Worm (Caenorhabditis elegans) whole organism, L3 larva: Measurements from ENCODE around the gene C27A2.7.

Source experiments
- R02D3.7 ChIP-seq: fragments of 150-350 bp; optimal IDR thresholded peaks from 2 replicates; lab custom pipeline; 2014; ENCODE audit warnings: missing biosample characterization, missing genetic modification characterization
- ceh-16 ChIP-seq: sonication (generic microtip); optimal IDR thresholded peaks from 2 replicates; lab custom pipeline; 2017; ENCODE audit warnings: missing biosample characterization, missing genetic modification characterization
- ceh-28 ChIP-seq: fragments of 150-350 bp; optimal IDR thresholded peaks from 2 replicates; lab custom pipeline; 2014; ENCODE audit warnings: missing biosample characterization, missing genetic modification reagents, missing genetic modification characterization
- ceh-9 ChIP-seq: sonication (generic microtip); optimal IDR thresholded peaks from 2 replicates; lab custom pipeline; 2018; ENCODE audit warnings: missing biosample characterization, missing genetic modification characterization
- daf-12 ChIP-seq: fragments of 150-350 bp; optimal IDR thresholded peaks from 2 replicates; lab custom pipeline; 2014; ENCODE audit warnings: missing biosample characterization, missing genetic modification reagents, missing genetic modification characterization
- egl-27 ChIP-seq: sonication (generic microtip); optimal IDR thresholded peaks from 4 replicates; lab custom pipeline; 2017; ENCODE audit warnings: missing biosample characterization, missing genetic modification reagents, missing genetic modification characterization
- egl-5 ChIP-seq: fragments of 150-350 bp; optimal IDR thresholded peaks from 2 replicates; lab custom pipeline; 2017; ENCODE audit warnings: missing biosample characterization, missing genetic modification reagents, missing genetic modification characterization, inconsistent platforms
- elt-2 ChIP-seq: sonication (generic microtip); optimal IDR thresholded peaks from 2 replicates; lab custom pipeline; 2016; ENCODE audit warnings: missing genetic modification reagents, mild to moderate bottlenecking, missing genetic modification characterization, missing compliant biosample characterization
- elt-3 ChIP-seq, 3 experiments: fragments of 150-350 bp in 1 of 3; sonication (generic microtip) in 2 of 3; optimal IDR thresholded peaks; 2 replicates in 2 of 3; 4 replicates in 1 of 3; lab custom pipeline; 2014 to 2017; ENCODE audit warnings: missing biosample characterization in 3 of 3, missing genetic modification characterization in 3 of 3
- eor-1 ChIP-seq, 2 experiments: fragments of 150-350 bp; optimal IDR thresholded peaks; 2 replicates each; lab custom pipeline; 2014 to 2018; ENCODE audit warnings: missing biosample characterization in 2 of 2, missing genetic modification characterization in 2 of 2
- fkh-10 ChIP-seq: sonication (generic microtip); optimal IDR thresholded peaks from 2 replicates; lab custom pipeline; 2017; ENCODE audit warnings: missing biosample characterization, missing genetic modification reagents, missing genetic modification characterization
- fkh-2 ChIP-seq: fragments of 150-350 bp; optimal IDR thresholded peaks from 2 replicates; lab custom pipeline; 2014; ENCODE audit warnings: missing biosample characterization, missing genetic modification reagents, missing genetic modification characterization
- hmg-11 ChIP-seq: sonication (generic microtip); optimal IDR thresholded peaks from 2 replicates; lab custom pipeline; 2016; ENCODE audit warnings: missing genetic modification characterization, missing compliant biosample characterization
- jun-1 ChIP-seq: fragments of 150-350 bp; optimal IDR thresholded peaks from 2 replicates; lab custom pipeline; 2014; ENCODE audit warnings: missing biosample characterization, missing genetic modification reagents, missing genetic modification characterization
- lin-15B ChIP-seq: fragments of 150-350 bp; optimal IDR thresholded peaks from 2 replicates; lab custom pipeline; 2014; ENCODE audit warnings: missing biosample characterization, missing genetic modification characterization
- lin-39 ChIP-seq: fragments of 150-350 bp; optimal IDR thresholded peaks from 2 replicates; lab custom pipeline; 2018; ENCODE audit warnings: missing biosample characterization, missing genetic modification reagents, missing genetic modification characterization
- lsy-12 ChIP-seq: sonication (generic microtip); optimal IDR thresholded peaks from 2 replicates; lab custom pipeline; 2016; ENCODE audit warnings: mild to moderate bottlenecking, missing genetic modification characterization, missing compliant biosample characterization
- nfya-1 ChIP-seq: sonication (generic microtip); optimal IDR thresholded peaks from 2 replicates; lab custom pipeline; 2017; ENCODE audit warnings: missing genetic modification characterization, mild to moderate bottlenecking, missing compliant biosample characterization, antibody characterized with exemption, moderate library complexity; ENCODE audit not compliant: insufficient read depth
- nhr-11 ChIP-seq: fragments of 150-350 bp; optimal IDR thresholded peaks from 2 replicates; lab custom pipeline; 2014; ENCODE audit warnings: missing biosample characterization, missing genetic modification characterization
- nhr-12 ChIP-seq: fragments of 150-350 bp; optimal IDR thresholded peaks from 2 replicates; lab custom pipeline; 2014; ENCODE audit warnings: missing biosample characterization, missing genetic modification characterization
- nhr-23 ChIP-seq: fragments of 150-350 bp; optimal IDR thresholded peaks from 2 replicates; lab custom pipeline; 2014; ENCODE audit warnings: missing biosample characterization, missing genetic modification reagents, missing genetic modification characterization
- nhr-237 ChIP-seq: fragments of 150-350 bp; optimal IDR thresholded peaks from 2 replicates; lab custom pipeline; 2014; ENCODE audit warnings: missing biosample characterization, missing genetic modification characterization
- nhr-25 ChIP-seq: sonication (generic microtip); optimal IDR thresholded peaks from 2 replicates; lab custom pipeline; 2017; ENCODE audit warnings: missing biosample characterization, missing genetic modification characterization
- nhr-43 ChIP-seq: sonication (generic microtip); optimal IDR thresholded peaks from 2 replicates; lab custom pipeline; 2016; ENCODE audit warnings: mild to moderate bottlenecking, missing genetic modification characterization, missing compliant biosample characterization; ENCODE audit not compliant: poor library complexity, severe bottlenecking
- nhr-67 ChIP-seq: fragments of 150-350 bp; optimal IDR thresholded peaks from 2 replicates; lab custom pipeline; 2014; ENCODE audit warnings: missing biosample characterization, missing genetic modification characterization
- nhr-76 ChIP-seq: fragments of 150-350 bp; sonication (generic microtip); optimal IDR thresholded peaks from 5 replicates; lab custom pipeline; 2014; ENCODE audit warnings: missing biosample characterization, missing genetic modification characterization
- nhr-77 ChIP-seq: fragments of 150-350 bp; optimal IDR thresholded peaks from 2 replicates; lab custom pipeline; 2014; ENCODE audit warnings: missing biosample characterization, missing genetic modification characterization
- pha-4 ChIP-seq: fragments of 150-350 bp; optimal IDR thresholded peaks from 2 replicates; lab custom pipeline; 2014; ENCODE audit warnings: missing biosample characterization, missing genetic modification reagents, missing genetic modification characterization
- pqm-1 ChIP-seq: fragments of 150-350 bp; optimal IDR thresholded peaks from 2 replicates; lab custom pipeline; 2017; ENCODE audit warnings: missing biosample characterization, missing genetic modification characterization, inconsistent platforms
- sea-2 ChIP-seq: fragments of 150-350 bp; sonication (generic microtip); optimal IDR thresholded peaks from 4 replicates; lab custom pipeline; 2014; ENCODE audit warnings: missing biosample characterization, missing genetic modification reagents, missing genetic modification characterization
- skn-1 ChIP-seq: fragments of 150-350 bp; optimal IDR thresholded peaks from 2 replicates; lab custom pipeline; 2014; ENCODE audit warnings: missing biosample characterization, missing genetic modification characterization
- snpc-4 ChIP-seq: fragments of 150-350 bp; optimal IDR thresholded peaks from 2 replicates; lab custom pipeline; 2014; ENCODE audit warnings: missing biosample characterization, missing genetic modification characterization
- tbx-2 ChIP-seq: sonication (generic microtip); optimal IDR thresholded peaks from 2 replicates; lab custom pipeline; 2016; ENCODE audit warnings: mild to moderate bottlenecking, missing genetic modification characterization, missing compliant biosample characterization
- unc-62 ChIP-seq: fragments of 150-350 bp; sonication (generic microtip); optimal IDR thresholded peaks from 4 replicates; lab custom pipeline; 2014; ENCODE audit warnings: missing biosample characterization, missing genetic modification reagents, missing genetic modification characterization
- zag-1 ChIP-seq: fragments of 150-350 bp; optimal IDR thresholded peaks from 2 replicates; lab custom pipeline; 2014; ENCODE audit warnings: missing biosample characterization, missing genetic modification characterization
- ztf-11 ChIP-seq: fragments of 150-350 bp; optimal IDR thresholded peaks from 2 replicates; lab custom pipeline; 2014; ENCODE audit warnings: missing biosample characterization, missing genetic modification characterization
- ztf-4 ChIP-seq: fragments of 150-350 bp; optimal IDR thresholded peaks from 2 replicates; lab custom pipeline; 2014; ENCODE audit warnings: missing biosample characterization, missing genetic modification characterization

Gene C27A2.7

DNA sequence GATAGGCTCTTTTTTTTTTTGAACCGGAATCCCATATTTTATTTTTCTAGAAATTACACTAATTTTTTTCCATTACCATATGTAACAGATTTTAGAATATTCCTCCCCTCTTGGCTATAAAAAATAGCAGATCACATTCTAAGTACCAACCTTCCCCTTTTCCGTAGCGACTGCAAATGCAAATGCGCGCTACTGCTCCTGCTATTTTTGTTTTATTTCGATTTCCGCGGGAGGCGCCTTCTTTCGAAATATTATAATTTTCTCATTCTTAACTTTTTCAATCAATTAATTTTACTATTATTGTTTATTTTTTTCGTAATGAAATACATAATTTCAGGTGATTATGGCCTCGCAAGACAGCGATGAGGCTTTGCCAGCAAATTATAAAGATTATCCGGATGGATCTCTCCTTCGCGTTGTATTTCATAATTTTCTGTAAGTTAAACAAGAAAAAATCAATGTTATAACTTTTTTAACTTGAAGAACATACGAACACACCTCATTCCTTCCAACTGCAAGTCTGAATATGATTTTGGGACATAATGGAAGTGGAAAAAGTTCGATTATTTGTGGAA lies 9.3 kb downstream of the C27A2.7 start, which contains the start of gene smc-5 (continued):
- TF ChIP-seq fkh-2 (no peak), nhr-237 (tag; lab: Kevin White, UChicago) (no peak), lin-15B (tag; lab: Kevin White, UChicago) (peak; percentile 90), nhr-11 (tag; lab: Kevin White, UChicago) (no peak), egl-5 (tag; lab: Kevin White, UChicago) (peak; percentile 74), sea-2 (GFP tag; lab: Kevin White, UChicago) (no peak)

DNA sequence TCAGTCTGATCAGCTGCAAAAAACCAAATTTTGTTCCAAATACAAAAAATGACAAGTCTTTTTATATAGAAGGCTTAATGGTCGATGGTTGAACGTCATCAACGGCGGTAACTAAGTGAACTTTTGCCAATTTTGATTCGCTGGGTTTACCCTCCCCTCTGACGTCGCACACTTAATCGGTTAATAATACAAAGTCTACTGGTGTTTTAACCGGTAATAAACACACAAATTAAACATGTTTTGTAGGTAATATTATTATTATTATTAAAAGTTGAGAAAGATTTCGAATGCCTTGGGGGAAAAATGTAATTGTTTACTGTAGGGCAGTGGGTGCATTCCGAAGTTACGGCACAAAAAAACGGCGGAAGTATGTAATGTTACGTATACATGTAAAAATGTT lies 10.4 kb downstream of the C27A2.7 start, which contains the start of gene pho-12:
pho-12 (minus strand) TSS at position 101 of the 400 bp plus-strand sequence.
- no peak for TF ChIP-seq fkh-10 (GFP tag; lab: Kevin White, UChicago)
- TF ChIP-seq nhr-43, result no peak
- no peak for TF ChIP-seq zag-1 (tag; lab: Kevin White, UChicago)
- no peak for TF ChIP-seq ztf-11 (tag; lab: Kevin White, UChicago)
- TF ChIP-seq egl-27 (tag; lab: Kevin White, UChicago), result no peak
- TF ChIP-seq jun-1, result no peak
- no peak for TF ChIP-seq ceh-28 (tag; lab: Kevin White, UChicago)
- TF ChIP-seq hmg-11 (tag; lab: Kevin White, UChicago), result no peak
- TF ChIP-seq, all 47 proteins: peak for 0

DNA sequence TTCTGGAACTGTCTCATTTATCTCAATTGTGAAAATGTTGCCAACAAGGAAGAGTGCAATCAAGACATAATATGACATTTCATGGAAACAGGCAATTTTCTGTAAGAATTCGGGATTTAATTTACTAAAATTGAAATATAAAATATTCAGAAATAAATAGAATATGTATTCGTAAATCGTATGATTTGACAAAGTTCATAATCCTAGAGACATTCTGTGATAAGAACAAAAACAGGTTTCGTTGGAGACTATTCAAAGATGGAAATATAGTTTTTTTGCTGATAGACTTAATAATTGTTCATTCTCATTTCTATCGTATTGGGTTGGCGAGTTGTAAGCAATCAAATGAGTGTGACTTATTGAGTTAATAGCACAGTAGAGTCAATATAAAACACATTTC lies 13.1 kb downstream of the C27A2.7 start, which contains the start of gene C27A2.12:
C27A2.12 (minus strand) TSS at position 101 of the 400 bp plus-strand sequence.
- TF ChIP-seq elt-3 (tag; optimal IDR thresholded peaks at IDR 0.05; lab: Kevin White, UChicago), result no peak

DNA sequence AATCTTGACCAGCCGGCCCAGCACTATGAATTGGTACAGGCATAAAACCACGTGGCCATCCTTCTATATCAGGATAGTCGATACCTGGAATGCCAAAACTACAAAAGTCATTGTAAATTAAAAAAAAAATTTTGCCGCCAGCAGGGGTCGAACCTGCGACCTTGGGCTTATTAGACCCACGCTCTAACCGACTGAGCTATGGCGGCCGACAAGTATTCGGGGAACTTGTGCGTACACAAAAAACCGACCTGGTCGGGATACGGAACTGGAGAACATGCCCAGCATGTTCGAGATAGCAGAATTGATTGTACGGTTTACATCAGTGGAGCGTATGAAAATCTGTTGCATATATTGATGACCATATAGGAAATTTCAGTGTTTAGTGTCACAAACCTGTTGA lies 13.8 kb downstream of the C27A2.7 start:
- peak; percentile 9 for TF ChIP-seq jun-1
- TF ChIP-seq lin-15B (tag; lab: Kevin White, UChicago), result peak; percentile 37
- TF ChIP-seq pha-4 (tag; lab: Kevin White, UChicago), result peak; percentile 73
- peak; percentile 67 for TF ChIP-seq hmg-11 (tag; lab: Kevin White, UChicago)
- peak; percentile 79 for TF ChIP-seq nhr-25 (tag; lab: Kevin White, UChicago)
- peak; percentile 21 for TF ChIP-seq lin-39 (tag; lab: Kevin White, UChicago)
- no peak for TF ChIP-seq eor-1 (tag; optimal IDR thresholded peaks at IDR 0.05; lab: Kevin White, UChicago)
- peak; percentile 61 for TF ChIP-seq egl-5 (tag; lab: Kevin White, UChicago)
- TF ChIP-seq elt-2, result peak; percentile 90
- TF ChIP-seq nfya-1 (tag; lab: Kevin White, UChicago), result peak; percentile 43
- no peak for TF ChIP-seq unc-62 (GFP tag; lab: Kevin White, UChicago)
- TF ChIP-seq pqm-1 (tag; lab: Kevin White, UChicago), result peak; percentile 9
- no peak for TF ChIP-seq nhr-237 (tag; lab: Kevin White, UChicago)
- peak; percentile 99 for TF ChIP-seq snpc-4 (tag; lab: Kevin White, UChicago)
- TF ChIP-seq nhr-43, result peak; percentile 84
- TF ChIP-seq nhr-23, result peak; percentile 46
- TF ChIP-seq tbx-2 (tag; lab: Kevin White, UChicago), result peak; percentile 51
- no peak for TF ChIP-seq ztf-11 (tag; lab: Kevin White, UChicago)
- no peak for TF ChIP-seq ztf-4 (tag; lab: Kevin White, UChicago)
- TF ChIP-seq lsy-12, result peak; percentile 71

DNA sequence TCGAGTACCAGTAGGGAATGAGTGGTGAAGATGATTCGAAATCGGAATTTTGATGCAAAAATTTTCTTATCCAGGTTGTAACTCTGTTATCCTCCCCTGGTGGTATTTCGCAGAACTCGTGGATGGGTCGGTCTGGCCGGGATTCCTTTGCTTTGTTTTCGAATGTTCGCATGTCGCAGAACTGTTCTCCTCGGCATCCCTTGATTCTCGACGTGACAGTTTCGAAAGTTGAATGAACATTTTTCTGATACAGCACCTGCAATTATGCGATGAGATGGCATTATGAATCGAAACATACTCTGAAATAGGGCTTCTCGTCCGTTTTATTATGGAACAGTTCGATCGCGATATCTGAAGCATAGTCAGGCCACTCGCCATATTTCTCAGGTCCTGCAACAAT lies 14.9 kb downstream of the C27A2.7 start:
- TF ChIP-seq ceh-9 (tag; lab: Kevin White, UChicago) (no peak), elt-2 (peak; percentile 2), nhr-25 (tag; lab: Kevin White, UChicago) (no peak)

DNA sequence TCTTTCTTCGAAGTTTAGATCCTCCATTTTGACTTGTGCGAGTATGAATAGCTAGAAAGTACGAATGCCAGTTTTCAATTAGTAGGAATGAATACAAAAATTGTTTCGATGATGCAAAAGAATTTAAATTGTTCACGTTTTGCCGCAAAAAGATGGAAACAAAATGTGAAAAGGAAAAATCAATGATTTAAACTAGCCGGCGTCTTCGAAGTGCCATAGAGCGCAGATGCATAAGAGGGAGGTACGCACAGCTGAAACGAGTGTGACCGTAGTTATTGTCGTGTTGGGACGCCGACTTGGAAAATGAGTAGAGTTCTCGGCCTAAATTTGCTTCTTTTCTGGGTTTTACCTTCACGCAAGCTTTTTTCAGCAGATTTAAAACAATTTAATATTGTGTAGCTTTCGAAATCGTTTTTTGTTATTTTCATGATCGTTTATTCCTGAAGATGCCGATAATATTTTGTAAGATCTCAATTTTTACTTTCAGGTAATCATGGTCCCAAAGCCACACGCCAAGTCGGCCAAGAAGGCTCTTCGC lies 16.0 kb downstream of the C27A2.7 start, which contains the start of the genes ify-1 and rpl-22:
ify-1 (minus strand) TSS at position 51 of the 538 bp plus-strand sequence.
rpl-22 (plus strand) TSS at position 488 of the 538 bp plus-strand sequence.
- TF ChIP-seq nhr-67 (no peak), egl-5 (tag; lab: Kevin White, UChicago) (peak; percentile 94), pqm-1 (tag; lab: Kevin White, UChicago) (peak; percentile 91), lin-39 (tag; lab: Kevin White, UChicago) (peak; percentile 96), pha-4 (tag; lab: Kevin White, UChicago) (peak; percentile 99), lsy-12 (peak; percentile 78), nhr-11 (tag; lab: Kevin White, UChicago) (peak; percentile 82), unc-62 (GFP tag; lab: Kevin White, UChicago) (peak; percentile 58), nhr-43 (peak; percentile 94), eor-1 (tag; optimal IDR thresholded peaks at IDR 0.05; lab: Kevin White, UChicago) (no peak), zag-1 (tag; lab: Kevin White, UChicago) (no peak), skn-1 (tag; lab: Kevin White, UChicago) (peak; percentile 91), nhr-23 (peak; percentile 98), R02D3.7 (peak; percentile 84), daf-12 (tag; lab: Kevin White, UChicago) (no peak), tbx-2 (tag; lab: Kevin White, UChicago) (peak; percentile 57), ztf-4 (tag; lab: Kevin White, UChicago) (peak; percentile 67), hmg-11 (tag; lab: Kevin White, UChicago) (peak; percentile 86), ceh-9 (tag; lab: Kevin White, UChicago) (no peak), ztf-11 (tag; lab: Kevin White, UChicago) (no peak), nhr-77 (tag; lab: Kevin White, UChicago) (peak; percentile 13), sea-2 (GFP tag; lab: Kevin White, UChicago) (no peak), nhr-12 (no peak), nhr-25 (tag; lab: Kevin White, UChicago) (peak; percentile 99), ceh-16 (tag; lab: Kevin White, UChicago) (no peak), fkh-10 (GFP tag; lab: Kevin White, UChicago) (peak; percentile 53), nhr-76 (tag; lab: Kevin White, UChicago) (peak; percentile 11)
